Fruit fly (Drosophila melanogaster) whole organism, embryonic: ENCODE data around the gene CG6414.

ENCODE experiments used
- Atf3 ChIP-seq: fragments of 200-800 bp; sonication (Bioruptor generic); optimal IDR thresholded peaks from 3 replicates; lab custom pipeline; 2016; ENCODE audit warnings: missing biosample characterization, missing genetic modification characterization
- CG11695 ChIP-seq: fragments of 200-800 bp; sonication (Bioruptor generic); IDR thresholded peaks from 3 replicates; pipeline ENCODE4 v1.3.6; 2022; ENCODE audit warnings: missing biosample characterization, missing genetic modification characterization
- CG1233 ChIP-seq: fragments of 200-800 bp; sonication (Bioruptor generic); optimal IDR thresholded peaks from 4 replicates; lab custom pipeline; 2018; ENCODE audit warnings: missing biosample characterization, mild to moderate bottlenecking, missing genetic modification characterization
- CG12391 ChIP-seq: fragments of 200-800 bp; sonication (Bioruptor generic); optimal IDR thresholded peaks from 3 replicates; lab custom pipeline; 2018; ENCODE audit warnings: missing biosample characterization, mild to moderate bottlenecking, missing genetic modification characterization, moderate library complexity
- CG12744 ChIP-seq: fragments of 200-800 bp; sonication (Bioruptor generic); optimal IDR thresholded peaks from 2 replicates; lab custom pipeline; 2016; ENCODE audit warnings: missing biosample characterization, missing genetic modification characterization
- CG17361 ChIP-seq: fragments of 200-800 bp; sonication (Bioruptor generic); IDR thresholded peaks from 3 replicates; pipeline ENCODE4 v1.3.6; 2022; ENCODE audit warnings: missing biosample characterization, missing genetic modification characterization
- CG2129 ChIP-seq: fragments of 200-800 bp; sonication (Bioruptor generic); IDR thresholded peaks from 2 replicates; pipeline ENCODE4 v1.3.6; 2022; ENCODE audit warnings: missing biosample characterization, missing genetic modification characterization; ENCODE audit not compliant: partially characterized antibody
- CG2202 ChIP-seq: fragments of 200-800 bp; sonication (Bioruptor generic); optimal IDR thresholded peaks from 2 replicates; lab custom pipeline; 2018; ENCODE audit warnings: missing biosample characterization, mild to moderate bottlenecking, missing genetic modification characterization
- CG30431 ChIP-seq: fragments of 200-800 bp; sonication (Bioruptor generic); optimal IDR thresholded peaks from 2 replicates; lab custom pipeline; 2017; ENCODE audit warnings: missing biosample characterization, missing genetic modification characterization
- CG31441 ChIP-seq: fragments of 200-800 bp; sonication (Bioruptor generic); IDR thresholded peaks from 2 replicates; pipeline ENCODE4 v1.3.6; 2022; ENCODE audit warnings: missing biosample characterization, missing genetic modification characterization
- CG33213 ChIP-seq: fragments of 200-800 bp; sonication (Bioruptor generic); optimal IDR thresholded peaks from 3 replicates; lab custom pipeline; 2016; ENCODE audit warnings: missing biosample characterization, missing genetic modification characterization
- CG33557 ChIP-seq: fragments of 200-800 bp; sonication (Bioruptor generic); optimal IDR thresholded peaks from 2 replicates; lab custom pipeline; 2019; ENCODE audit warnings: missing biosample characterization, mild to moderate bottlenecking, missing genetic modification characterization, moderate library complexity
- CG3847 ChIP-seq: fragments of 200-800 bp; sonication (Bioruptor generic); IDR thresholded peaks from 2 replicates; pipeline ENCODE4 v1.3.6; 2022; ENCODE audit warnings: missing biosample characterization, missing genetic modification characterization
- CG4360 ChIP-seq: fragments of 200-800 bp; sonication (Bioruptor generic); IDR thresholded peaks from 2 replicates; pipeline ENCODE4 v1.3.6; 2022; ENCODE audit warnings: missing biosample characterization, missing genetic modification characterization
- CG6272 ChIP-seq: fragments of 200-800 bp; sonication (Bioruptor generic); IDR thresholded peaks from 2 replicates; pipeline ENCODE4 v1.3.6; 2022; ENCODE audit warnings: missing biosample characterization, missing genetic modification characterization
- CG6654 ChIP-seq: fragments of 200-800 bp; sonication (Bioruptor generic); optimal IDR thresholded peaks from 2 replicates; lab custom pipeline; 2017; ENCODE audit warnings: missing biosample characterization, mild to moderate bottlenecking, missing genetic modification characterization
- CG8089 ChIP-seq: fragments of 200-800 bp; sonication (Bioruptor generic); optimal IDR thresholded peaks from 3 replicates; lab custom pipeline; 2016; ENCODE audit warnings: missing biosample characterization, missing genetic modification characterization
- CG8290 ChIP-seq, 3 experiments: fragments of 200-800 bp; sonication (Bioruptor generic); optimal IDR thresholded peaks; 2 replicates each; lab custom pipeline; 2016 to 2019; ENCODE audit warnings: missing biosample characterization in 3 of 3, missing genetic modification characterization in 3 of 3, mild to moderate bottlenecking in 2 of 3, moderate library complexity in 1 of 3
- CG8944 ChIP-seq: fragments of 200-800 bp; sonication (Bioruptor generic); optimal IDR thresholded peaks from 3 replicates; lab custom pipeline; 2016; ENCODE audit warnings: missing biosample characterization, missing genetic modification characterization
- CG9215 ChIP-seq: fragments of 200-800 bp; sonication (Bioruptor generic); IDR thresholded peaks from 2 replicates; pipeline ENCODE4 v1.3.6; 2022; ENCODE audit warnings: missing biosample characterization, missing genetic modification characterization
- CHES-1-like ChIP-seq: fragments of 200-800 bp; sonication (Bioruptor generic); optimal IDR thresholded peaks from 2 replicates; lab custom pipeline; 2016; ENCODE audit warnings: missing biosample characterization, missing genetic modification characterization
- Dp ChIP-seq: fragments of 200-800 bp; sonication (Bioruptor generic); optimal IDR thresholded peaks from 2 replicates; lab custom pipeline; 2018; ENCODE audit warnings: missing biosample characterization, mild to moderate bottlenecking, missing genetic modification characterization, moderate library complexity
- Dref ChIP-seq: fragments of 200-800 bp; sonication (Bioruptor generic); IDR thresholded peaks from 2 replicates; pipeline ENCODE4 v1.3.6; 2022; ENCODE audit warnings: missing biosample characterization, missing genetic modification characterization
- E2f2 ChIP-seq: fragments of 200-800 bp; sonication (Bioruptor generic); IDR thresholded peaks from 2 replicates; pipeline ENCODE4 v1.3.6; 2022; ENCODE audit warnings: missing biosample characterization, missing genetic modification characterization
- Eip74EF ChIP-seq, 2 experiments: fragments of 200-800 bp in 1 of 2; fragments of >200 bp in 1 of 2; sonication (Bioruptor generic) in 1 of 2; optimal IDR thresholded peaks; 2 replicates each; lab custom pipeline; 2017 to 2019; ENCODE audit warnings: missing biosample characterization in 2 of 2, missing genetic modification characterization in 2 of 2, mild to moderate bottlenecking in 1 of 2, moderate library complexity in 1 of 2
- Fer2 ChIP-seq: fragments of 200-800 bp; sonication (Bioruptor generic); optimal IDR thresholded peaks from 2 replicates; lab custom pipeline; 2018; ENCODE audit warnings: missing biosample characterization, mild to moderate bottlenecking, missing genetic modification characterization, moderate library complexity
- Gug ChIP-seq: fragments of 200-800 bp; sonication (Bioruptor generic); IDR thresholded peaks from 4 replicates; pipeline ENCODE4 v1.3.6; 2022; ENCODE audit warnings: missing biosample characterization, missing genetic modification characterization
- Lhr ChIP-seq: fragments of 200-800 bp; sonication (Bioruptor generic); optimal IDR thresholded peaks from 3 replicates; lab custom pipeline; 2017; ENCODE audit warnings: mild to moderate bottlenecking, missing biosample characterization, missing genetic modification reagents, missing genetic modification characterization
- Ptx1 ChIP-seq: fragments of 200-800 bp; sonication (Bioruptor generic); IDR thresholded peaks from 2 replicates; pipeline ENCODE4 v1.3.6; 2022; ENCODE audit warnings: missing biosample characterization, missing genetic modification characterization
- Ravus ChIP-seq: fragments of 200-800 bp; sonication (Bioruptor generic); IDR thresholded peaks from 2 replicates; pipeline ENCODE4 v1.3.6; 2022; ENCODE audit warnings: missing biosample characterization, missing genetic modification characterization
- Six4 ChIP-seq: fragments of 200-800 bp; sonication (Bioruptor generic); optimal IDR thresholded peaks from 2 replicates; lab custom pipeline; 2016; ENCODE audit warnings: missing biosample characterization, missing genetic modification characterization
- Sox102F ChIP-seq: fragments of 200-800 bp; sonication (Bioruptor generic); optimal IDR thresholded peaks from 2 replicates; lab custom pipeline; 2018; ENCODE audit warnings: missing biosample characterization, mild to moderate bottlenecking, missing genetic modification characterization, moderate library complexity
- Sry-δ ChIP-seq: fragments of 200-800 bp; sonication (Bioruptor generic); optimal IDR thresholded peaks from 2 replicates; lab custom pipeline; 2016; ENCODE audit warnings: missing biosample characterization, missing genetic modification characterization
- Tbp ChIP-seq: fragments of >200 bp; optimal IDR thresholded peaks from 2 replicates; lab custom pipeline; 2018; ENCODE audit warnings: missing biosample characterization, missing genetic modification characterization
- ash1 ChIP-seq: fragments of 200-800 bp; sonication (Bioruptor generic); optimal IDR thresholded peaks from 2 replicates; lab custom pipeline; 2018; ENCODE audit warnings: missing biosample characterization, mild to moderate bottlenecking, missing genetic modification characterization
- caup ChIP-seq: fragments of 200-800 bp; sonication (Bioruptor generic); optimal IDR thresholded peaks from 3 replicates; lab custom pipeline; 2017; ENCODE audit warnings: missing biosample characterization, mild to moderate bottlenecking, missing genetic modification characterization, moderate library complexity; ENCODE audit not compliant: severe bottlenecking
- kni ChIP-seq: fragments of 200-800 bp; sonication (Bioruptor generic); optimal IDR thresholded peaks from 3 replicates; lab custom pipeline; 2017; ENCODE audit warnings: mild to moderate bottlenecking, missing biosample characterization, missing genetic modification reagents, missing genetic modification characterization
- luna ChIP-seq: fragments of 200-800 bp; sonication (Bioruptor generic); optimal IDR thresholded peaks from 2 replicates; lab custom pipeline; 2016; ENCODE audit warnings: missing biosample characterization, missing genetic modification characterization
- sc ChIP-seq, 3 experiments: fragments of >200 bp in 2 of 3; fragments of 200-800 bp in 1 of 3; sonication (Bioruptor generic) in 1 of 3; optimal IDR thresholded peaks; 2 replicates in 2 of 3; 3 replicates in 1 of 3; lab custom pipeline; 2017; ENCODE audit warnings: mild to moderate bottlenecking in 1 of 3, missing biosample characterization in 1 of 3, missing genetic modification characterization in 1 of 3, missing genetic modification reagents in 1 of 3
- sd ChIP-seq: fragments of 200-800 bp; sonication (Bioruptor generic); optimal IDR thresholded peaks from 3 replicates; lab custom pipeline; 2018; ENCODE audit warnings: missing biosample characterization, mild to moderate bottlenecking, missing genetic modification characterization, moderate library complexity
- sens-2 ChIP-seq: fragments of 200-800 bp; sonication (Bioruptor generic); IDR thresholded peaks from 2 replicates; pipeline ENCODE4 v1.3.6; 2022; ENCODE audit warnings: missing biosample characterization, missing genetic modification characterization
- sim ChIP-seq: fragments of 200-800 bp; sonication (Bioruptor generic); IDR thresholded peaks from 2 replicates; pipeline ENCODE4 v1.3.6; 2022; ENCODE audit warnings: missing biosample characterization, missing genetic modification characterization
- sima ChIP-seq: fragments of 200-800 bp; sonication (Bioruptor generic); optimal IDR thresholded peaks from 2 replicates; lab custom pipeline; 2016; ENCODE audit warnings: missing biosample characterization, missing genetic modification characterization
- slbo ChIP-seq: fragments of 200-800 bp; sonication (Bioruptor generic); IDR thresholded peaks from 2 replicates; pipeline ENCODE4 v1.3.6; 2022; ENCODE audit warnings: missing biosample characterization, missing genetic modification characterization
- sna ChIP-seq: fragments of 200-800 bp; sonication (Bioruptor generic); IDR thresholded peaks from 2 replicates; pipeline ENCODE4 v1.3.6; 2022; ENCODE audit warnings: missing biosample characterization, missing genetic modification characterization; ENCODE audit not compliant: partially characterized antibody
- sr ChIP-seq: fragments of 200-800 bp; sonication (Bioruptor generic); IDR thresholded peaks from 3 replicates; pipeline ENCODE4 v1.3.6; 2022; ENCODE audit warnings: missing biosample characterization, missing genetic modification characterization
- sug ChIP-seq: fragments of 200-800 bp; optimal IDR thresholded peaks from 2 replicates; lab custom pipeline; 2019; ENCODE audit warnings: missing biosample characterization, mild to moderate bottlenecking, missing genetic modification characterization, moderate library complexity
- trh ChIP-seq: fragments of 200-800 bp; sonication (Bioruptor generic); optimal IDR thresholded peaks from 2 replicates; lab custom pipeline; 2016; ENCODE audit warnings: missing biosample characterization, missing genetic modification characterization
- ttk ChIP-seq: fragments of 200-800 bp; sonication (Bioruptor generic); IDR thresholded peaks from 2 replicates; pipeline ENCODE4 v2.1.2; 2022; ENCODE audit warnings: missing biosample characterization, missing genetic modification characterization
- wor ChIP-seq: fragments of 200-800 bp; sonication (Bioruptor generic); IDR thresholded peaks from 2 replicates; pipeline ENCODE4 v1.3.6; 2022; ENCODE audit warnings: missing biosample characterization, missing genetic modification characterization
- zfh1 ChIP-seq: fragments of 200-800 bp; sonication (Bioruptor generic); IDR thresholded peaks from 3 replicates; pipeline ENCODE4 v1.3.6; 2022; ENCODE audit warnings: missing biosample characterization, missing genetic modification characterization

The CG6414 gene

dm6 chrX:3964965-3965420 is 6.2 kb downstream of the CG6414 start, which contains the start of gene lva (continued):
- TF ChIP-seq CG30431 (GFP tag; lab: Kevin White, UChicago) = no peak
- TF ChIP-seq Dp (GFP tag; lab: Kevin White, UChicago) = peak; percentile 84
- no peak for TF ChIP-seq sd
- TF ChIP-seq Sry-δ (GFP tag; lab: Kevin White, UChicago) = peak; percentile 63
- no peak for TF ChIP-seq sr (GFP tag; lab: Robert Waterston, UW)
- TF ChIP-seq Fer2 (tag; lab: Kevin White, UChicago) = no peak
- TF ChIP-seq trh (GFP tag; lab: Kevin White, UChicago) = no peak
- TF ChIP-seq CG33557 (GFP tag; lab: Kevin White, UChicago) = no peak
- TF ChIP-seq CG4360 (GFP tag; lab: Robert Waterston, UW) = no peak
- 0 out of 2 replicates have a peak, but pooled peaks have one; percentile 50 for TF ChIP-seq sna (GFP tag; lab: Robert Waterston, UW)
- no peak for TF ChIP-seq CG2202 (tag; lab: Kevin White, UChicago)
- TF ChIP-seq CG8290 (GFP tag; optimal IDR thresholded peaks at IDR 0.05; lab: Kevin White, UChicago) = no peak
- no peak for TF ChIP-seq CG8290 (tag; optimal IDR thresholded peaks at IDR 0.05; lab: Kevin White, UChicago)
- TF ChIP-seq CG1233 (GFP tag; lab: Kevin White, UChicago) = no peak
- no peak for TF ChIP-seq CG3847
- TF ChIP-seq sug (tag; lab: Kevin White, UChicago) = no peak
- TF ChIP-seq E2f2 = peak; percentile 87
- TF ChIP-seq zfh1 (GFP tag; lab: Robert Waterston, UW) = no peak
- TF ChIP-seq CHES-1-like (GFP tag; lab: Kevin White, UChicago) = no peak
- TF ChIP-seq Eip74EF (GFP tag; optimal IDR thresholded peaks at IDR 0.05; lab: Kevin White, UChicago) = no peak
- TF ChIP-seq Gug = no peak
- TF ChIP-seq wor (GFP tag; lab: Robert Waterston, UW) = no peak
- TF ChIP-seq CG6654 (GFP tag; lab: Kevin White, UChicago) = no peak
- no peak for TF ChIP-seq CG17361
- no peak for TF ChIP-seq sima (GFP tag; lab: Kevin White, UChicago)
- no peak for TF ChIP-seq luna
- no peak for TF ChIP-seq slbo
- no peak for TF ChIP-seq ash1 (GFP tag; lab: Kevin White, UChicago)
- TF ChIP-seq caup (GFP tag; lab: Kevin White, UChicago) = no peak
- no peak for TF ChIP-seq CG33213 (GFP tag; lab: Kevin White, UChicago)
- no peak for TF ChIP-seq kni (GFP tag; lab: Kevin White, UChicago)
- no peak for TF ChIP-seq Ravus (GFP tag; lab: Robert Waterston, UW)
- TF ChIP-seq CG31441 (GFP tag; lab: Robert Waterston, UW) = no peak
- TF ChIP-seq sc (optimal IDR thresholded peaks at IDR 0.05; lab: Kevin White, UChicago) = no peak
- TF ChIP-seq sc (GFP tag; optimal IDR thresholded peaks at IDR 0.05; lab: Kevin White, UChicago) = no peak
- no peak for TF ChIP-seq CG8089 (GFP tag; lab: Kevin White, UChicago)
- no peak for TF ChIP-seq CG11695
- no peak for TF ChIP-seq sim (GFP tag; lab: Robert Waterston, UW)
- TF ChIP-seq Six4 (GFP tag; lab: Kevin White, UChicago) = no peak
- no peak for TF ChIP-seq Tbp (GFP tag; lab: Kevin White, UChicago)
- no peak for TF ChIP-seq Lhr (GFP tag; lab: Kevin White, UChicago)
- peak; percentile 89 for TF ChIP-seq Dref
- TF ChIP-seq CG6272 = no peak
- no peak for TF ChIP-seq CG2129
- TF ChIP-seq CG12744 (GFP tag; lab: Kevin White, UChicago) = no peak
- no peak for TF ChIP-seq Ptx1
- no peak for TF ChIP-seq Atf3
- no peak for TF ChIP-seq CG9215 (GFP tag; lab: Robert Waterston, UW)
- no peak for TF ChIP-seq CG8944 (GFP tag; lab: Kevin White, UChicago)
- TF ChIP-seq Sox102F (GFP tag; lab: Kevin White, UChicago) = no peak
- TF ChIP-seq sens-2 (GFP tag; lab: Robert Waterston, UW) = no peak
- no peak for TF ChIP-seq ttk (GFP tag; lab: Robert Waterston, UW)
- TF ChIP-seq CG12391 (tag; lab: Kevin White, UChicago) = no peak
